Worm (Caenorhabditis elegans): Measurements from ENCODE around the gene lin-52.

Gene lin-52

DNA sequence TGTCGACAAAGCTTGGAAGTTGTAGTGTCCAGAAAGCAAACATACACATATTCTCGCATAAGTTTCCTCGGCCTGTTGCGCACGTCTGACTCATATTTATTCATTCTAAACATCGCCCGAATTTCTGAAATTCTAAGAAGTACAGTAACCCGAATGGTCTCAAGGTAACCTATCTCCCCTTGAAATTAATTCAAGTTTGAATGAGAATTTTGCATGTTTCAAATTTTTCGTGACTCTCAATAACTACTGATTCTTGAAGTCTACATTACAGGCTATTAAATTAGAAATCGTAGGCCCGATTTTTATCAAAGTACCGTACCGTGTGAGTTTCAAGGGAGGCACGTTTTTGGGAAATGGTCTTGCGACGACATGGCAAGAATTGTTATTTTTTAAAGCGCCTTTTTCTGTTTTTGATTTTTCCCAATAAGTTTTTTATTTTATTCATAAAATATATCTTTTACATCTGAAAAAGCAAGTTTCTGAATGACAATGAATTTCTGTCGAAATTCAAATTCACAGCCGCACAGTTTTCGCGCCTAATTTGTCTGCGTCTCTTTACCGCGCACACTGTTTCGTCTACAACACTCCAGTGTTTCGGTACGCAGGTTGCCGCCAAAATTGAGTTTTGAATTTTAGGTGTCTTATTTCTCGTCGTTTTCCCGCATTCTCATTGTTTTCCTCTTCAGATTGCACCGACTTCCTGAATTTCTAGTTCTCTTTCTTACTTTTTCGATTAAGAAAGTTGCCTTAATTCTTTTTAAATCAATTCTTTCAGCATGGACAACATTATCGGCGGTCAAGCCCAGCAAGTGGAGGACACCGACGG is 30.7 kb downstream of the lin-52 start, which contains the start of the genes R10E11.9 and mcm-6:
Gene R10E11.9, minus strand, starts transcription at position 51 of the 826 bp plus-strand sequence.
Gene mcm-6, plus strand, starts transcription at position 776 of the 826 bp plus-strand sequence.
- TF ChIP-seq sem-4 (tag; optimal IDR thresholded peaks at IDR 0.05) (no peak), elt-1 (tag; optimal IDR thresholded peaks at IDR 0.05) (no peak), C34F6.9 (tag; optimal IDR thresholded peaks at IDR 0.05) (peak; percentile 16), mab-5 (tag; optimal IDR thresholded peaks at IDR 0.05) (no peak), lsy-2 (tag; optimal IDR thresholded peaks at IDR 0.05) (peak in 1 of 2 experiments; percentile 20), elt-3 (tag; optimal IDR thresholded peaks at IDR 0.05) (no peak), gmeb-1 (tag; optimal IDR thresholded peaks at IDR 0.05) (peak; percentile 62)

ce11 chrIII:9789607-9790073 is 34.9 kb downstream of the lin-52 start, which contains the start of gene R10E11.5:
TSS of gene R10E11.5 (minus strand) at chrIII:9789657.
- TF ChIP-seq elt-1 (tag; optimal IDR thresholded peaks at IDR 0.05) (no peak), lin-13 (GFP tag; optimal IDR thresholded peaks at IDR 0.05) (no peak), dmd-4 (tag; optimal IDR thresholded peaks at IDR 0.05) (no peak), ceh-16 (tag; optimal IDR thresholded peaks at IDR 0.05) (no peak), C34F6.9 (tag; optimal IDR thresholded peaks at IDR 0.05) (no peak), nhr-25 (tag; optimal IDR thresholded peaks at IDR 0.05) (no peak), lsy-2 (tag; optimal IDR thresholded peaks at IDR 0.05) (no peak), gmeb-1 (tag; optimal IDR thresholded peaks at IDR 0.05) (no peak), alr-1 (tag; optimal IDR thresholded peaks at IDR 0.05) (no peak), unc-62 (GFP tag; optimal IDR thresholded peaks at IDR 0.05) (no peak), snpc-4 (tag; optimal IDR thresholded peaks at IDR 0.05) (no peak), lin-39 (tag; optimal IDR thresholded peaks at IDR 0.05) (no peak), ztf-4 (tag; optimal IDR thresholded peaks at IDR 0.05) (no peak), F13H6.1 (tag; optimal IDR thresholded peaks at IDR 0.05) (no peak), crh-2 (tag; optimal IDR thresholded peaks at IDR 0.05) (no peak)

ce11 chrIII:9789083-9789482 is 35.5 kb downstream of the lin-52 start:
- TF ChIP-seq skn-1 (tag; optimal IDR thresholded peaks at IDR 0.05) (no peak), nhr-12 (tag; optimal IDR thresholded peaks at IDR 0.05) (no peak), nhr-23 (tag; optimal IDR thresholded peaks at IDR 0.05) (no peak), gmeb-1 (tag; optimal IDR thresholded peaks at IDR 0.05) (no peak), lin-11 (tag; optimal IDR thresholded peaks at IDR 0.05) (no peak), egl-27 (tag; optimal IDR thresholded peaks at IDR 0.05) (no peak), sem-4 (tag; optimal IDR thresholded peaks at IDR 0.05) (no peak), F13H6.1 (tag; optimal IDR thresholded peaks at IDR 0.05) (no peak), ZK546.5 (tag; optimal IDR thresholded peaks at IDR 0.05) (no peak), unc-39 (tag; optimal IDR thresholded peaks at IDR 0.05) (no peak), blmp-1 (tag; optimal IDR thresholded peaks at IDR 0.05; ENCODE audit: insufficient read depth) (no peak), nhr-21 (tag; optimal IDR thresholded peaks at IDR 0.05) (no peak), dmd-4 (tag; optimal IDR thresholded peaks at IDR 0.05) (no peak), unc-62 (GFP tag; optimal IDR thresholded peaks at IDR 0.05) (no peak)

- no peak for TF ChIP-seq nhr-25 (tag; optimal IDR thresholded peaks at IDR 0.05)
- TF ChIP-seq crh-2 (tag; optimal IDR thresholded peaks at IDR 0.05), result peak; percentile 84
- TF ChIP-seq sma-9 (GFP tag; optimal IDR thresholded peaks at IDR 0.05), result no peak
- TF ChIP-seq sma-9 (tag; optimal IDR thresholded peaks at IDR 0.05), result no peak
- peak; percentile 95 for TF ChIP-seq fos-1 (tag; optimal IDR thresholded peaks at IDR 0.05)
Measured at ce11 chrIII:9786776-9787175, 37.8 kb downstream of the lin-52 start.

DNA sequence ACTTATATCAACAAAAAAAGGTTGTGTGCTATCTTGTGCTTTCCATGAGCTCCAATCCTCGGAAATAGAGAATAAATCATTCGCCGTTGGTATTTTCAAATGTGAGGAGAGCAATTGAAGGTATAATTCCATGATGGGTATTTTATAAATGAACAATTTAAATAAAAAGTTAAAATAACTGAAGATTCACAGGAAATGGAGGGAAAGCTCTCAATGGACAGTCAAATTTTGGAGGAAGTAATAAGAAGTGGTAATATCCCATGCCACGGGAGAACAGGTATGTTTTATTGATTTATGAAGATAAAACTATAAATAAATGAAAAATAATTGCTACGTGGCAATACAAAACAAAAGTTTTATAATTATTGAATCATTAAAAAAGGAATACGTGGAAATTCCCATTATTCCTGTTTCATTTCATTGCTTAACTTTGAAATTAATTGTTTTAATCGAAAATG is 41.4 kb downstream of the lin-52 start:
- no peak for TF ChIP-seq sem-4 (tag; optimal IDR thresholded peaks at IDR 0.05)
- no peak for TF ChIP-seq unc-62 (GFP tag; optimal IDR thresholded peaks at IDR 0.05)
- peak; percentile 57 for TF ChIP-seq lin-13 (GFP tag; optimal IDR thresholded peaks at IDR 0.05)
- TF ChIP-seq unc-39 (tag; optimal IDR thresholded peaks at IDR 0.05), result no peak
- no peak for TF ChIP-seq blmp-1 (tag; optimal IDR thresholded peaks at IDR 0.05; ENCODE audit: insufficient read depth)
- no peak for TF ChIP-seq nhr-237 (tag; optimal IDR thresholded peaks at IDR 0.05)
- TF ChIP-seq nhr-23 (tag; optimal IDR thresholded peaks at IDR 0.05), result no peak
- no peak for TF ChIP-seq ceh-82 (tag; optimal IDR thresholded peaks at IDR 0.05)
- peak; percentile 44 for TF ChIP-seq nhr-25 (tag; optimal IDR thresholded peaks at IDR 0.05)
- no peak for TF ChIP-seq nhr-77 (tag; optimal IDR thresholded peaks at IDR 0.05)
- TF ChIP-seq sma-3 (GFP tag; optimal IDR thresholded peaks at IDR 0.05), result peak; percentile 25
- TF ChIP-seq gmeb-1 (tag; optimal IDR thresholded peaks at IDR 0.05), result peak; percentile 44
- no peak for TF ChIP-seq mdl-1 (tag; optimal IDR thresholded peaks at IDR 0.05)
- TF ChIP-seq nhr-12 (tag; optimal IDR thresholded peaks at IDR 0.05), result no peak
- TF ChIP-seq snpc-4 (tag; optimal IDR thresholded peaks at IDR 0.05), result no peak
- no peak for TF ChIP-seq R02D3.7 (tag; optimal IDR thresholded peaks at IDR 0.05)
- no peak for TF ChIP-seq F13H6.1 (tag; optimal IDR thresholded peaks at IDR 0.05)
- no peak for TF ChIP-seq elt-1 (tag; optimal IDR thresholded peaks at IDR 0.05)
- peak; percentile 47 for TF ChIP-seq nhr-21 (tag; optimal IDR thresholded peaks at IDR 0.05)
- TF ChIP-seq ceh-16 (tag; optimal IDR thresholded peaks at IDR 0.05), result no peak
- no peak for TF ChIP-seq dmd-4 (tag; optimal IDR thresholded peaks at IDR 0.05)
- no peak for TF ChIP-seq zag-1 (tag; optimal IDR thresholded peaks at IDR 0.05)
- peak; percentile 27 for TF ChIP-seq sma-9 (GFP tag; optimal IDR thresholded peaks at IDR 0.05)
- no peak for TF ChIP-seq sma-9 (tag; optimal IDR thresholded peaks at IDR 0.05)
- no peak for TF ChIP-seq fos-1 (tag; optimal IDR thresholded peaks at IDR 0.05)
- no peak for TF ChIP-seq C34F6.9 (tag; optimal IDR thresholded peaks at IDR 0.05)
- TF ChIP-seq ama-1 (optimal IDR thresholded peaks at IDR 0.05), result no peak
- TF ChIP-seq aly-2 (tag; optimal IDR thresholded peaks at IDR 0.05), result no peak
- no peak for TF ChIP-seq ztf-1 (GFP tag; conservative IDR thresholded peaks at IDR 0.05)
- peak in 1 of 2 experiments; percentile 45 for TF ChIP-seq lsy-2 (tag; optimal IDR thresholded peaks at IDR 0.05)
- TF ChIP-seq mab-5 (tag; optimal IDR thresholded peaks at IDR 0.05), result no peak
